Worm (Caenorhabditis elegans) whole organism, L4 larva: ENCODE measurements around the gene fbxc-20.

ENCODE experiments used
- nhr-77 ChIP-seq: fragments of 150-350 bp; optimal IDR thresholded peaks from 2 replicates; lab custom pipeline; 2014; ENCODE audit warnings: missing biosample characterization, missing genetic modification characterization
- ztf-11 ChIP-seq: fragments of 150-350 bp; optimal IDR thresholded peaks from 2 replicates; lab custom pipeline; 2014; ENCODE audit warnings: missing biosample characterization, missing genetic modification characterization

- TF ChIP-seq nhr-77 (tag; lab: Kevin White, UChicago) (no peak), ztf-11 (tag; lab: Kevin White, UChicago) (no peak)
These were observed 3.0 kb downstream of the fbxc-20 start, which contains the start of gene F42G2.2 for ce11 chrII:2421905-2422304.
